Fruit fly (Drosophila melanogaster): ENCODE data around the gene tplus3b.

DNA sequence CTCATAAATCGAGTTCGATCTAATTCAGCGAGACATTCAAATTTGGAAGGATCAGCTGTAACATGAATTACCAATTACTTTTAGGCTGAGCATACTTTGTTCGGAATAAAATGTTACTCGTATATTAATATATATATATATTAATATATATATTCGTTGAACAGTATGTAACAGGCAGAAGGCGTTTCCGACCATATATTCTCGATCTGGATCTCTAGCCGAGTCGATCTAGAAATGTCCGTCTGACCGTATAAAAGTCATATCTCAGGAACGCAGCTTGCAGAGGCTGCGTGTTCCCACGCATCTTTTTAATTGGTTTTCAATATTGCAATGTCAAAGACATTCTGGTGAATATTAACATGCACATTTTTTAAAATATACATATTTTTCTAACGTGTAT is at the start of gene tplus3b:
- TF ChIP-seq CG10631 (GFP tag; optimal IDR thresholded peaks at IDR 0.05) (no peak), Sox14 (GFP tag; optimal IDR thresholded peaks at IDR 0.05) (no peak), Sox102F (GFP tag; optimal IDR thresholded peaks at IDR 0.05) (no peak), topi (GFP tag; optimal IDR thresholded peaks at IDR 0.05) (no peak), CG31627 (GFP tag; optimal IDR thresholded peaks at IDR 0.05) (no peak), acj6 (GFP tag; optimal IDR thresholded peaks at IDR 0.05) (no peak), svp (GFP tag) (no peak), Eip93F (GFP tag; optimal IDR thresholded peaks at IDR 0.05) (no peak), net (GFP tag; optimal IDR thresholded peaks at IDR 0.05) (no peak), dac (GFP tag; optimal IDR thresholded peaks at IDR 0.05) (no peak), CG34406 (GFP tag; optimal IDR thresholded peaks at IDR 0.05) (no peak), CG9139 (GFP tag; optimal IDR thresholded peaks at IDR 0.05) (no peak), CG8632 (GFP tag; optimal IDR thresholded peaks at IDR 0.05) (no peak)

All from whole organism, prepupa.